Worm (Caenorhabditis elegans): ENCODE data around the gene str-232.

Gene str-232

ce11 chrV:16015652-16016051 lies at the start of gene str-232:
TSS of gene str-232 (minus strand) at chrV:16015752.
- TF ChIP-seq T23F11.4 (GFP tag; optimal IDR thresholded peaks at IDR 0.05) (no peak), ets-4 (tag; optimal IDR thresholded peaks at IDR 0.05) (no peak), tbx-2 (tag; optimal IDR thresholded peaks at IDR 0.05) (no peak), npax-4 (tag; optimal IDR thresholded peaks at IDR 0.05) (no peak), F13H6.1 (tag; optimal IDR thresholded peaks at IDR 0.05) (no peak), ceh-31 (tag; optimal IDR thresholded peaks at IDR 0.05) (no peak), zip-5 (tag; optimal IDR thresholded peaks at IDR 0.05) (no peak), ahr-1 (tag; optimal IDR thresholded peaks at IDR 0.05) (no peak)

ce11 chrV:16062788-16063187 lies 47.2 kb upstream of the str-232 start, which contains the start of gene F14H3.14:
TSS of gene F14H3.14 (minus strand) at chrV:16062888.
- TF ChIP-seq unc-86 (tag; optimal IDR thresholded peaks at IDR 0.05) (no peak), ceh-34 (tag; optimal IDR thresholded peaks at IDR 0.05) (no peak), C38D4.7 (GFP tag; optimal IDR thresholded peaks at IDR 0.05) (no peak), pax-1 (tag; optimal IDR thresholded peaks at IDR 0.05) (no peak), ama-1 (optimal IDR thresholded peaks at IDR 0.05) (no peak), F13H6.1 (tag; optimal IDR thresholded peaks at IDR 0.05) (no peak), fkh-10 (GFP tag; optimal IDR thresholded peaks at IDR 0.05) (no peak), ceh-30 (tag; optimal IDR thresholded peaks at IDR 0.05) (no peak), lim-6 (tag; optimal IDR thresholded peaks at IDR 0.05) (no peak), ceh-14 (tag; optimal IDR thresholded peaks at IDR 0.05) (no peak), elt-4 (tag; optimal IDR thresholded peaks at IDR 0.05) (no peak), nhr-11 (tag; optimal IDR thresholded peaks at IDR 0.05) (no peak), eyg-1 (tag; optimal IDR thresholded peaks at IDR 0.05) (no peak), rnt-1 (tag; optimal IDR thresholded peaks at IDR 0.05) (no peak), pros-1 (tag; optimal IDR thresholded peaks at IDR 0.05) (no peak)

ce11 chrV:16061993-16062392 lies 46.4 kb upstream of the str-232 start, which contains the start of gene fbxa-100:
TSS of gene fbxa-100 (minus strand) at chrV:16062093.
- TF ChIP-seq ref-2 (tag; optimal IDR thresholded peaks at IDR 0.05) (no peak), sox-2 (GFP tag; IDR thresholded peaks at IDR 0.05) (no peak), odd-2 (tag; optimal IDR thresholded peaks at IDR 0.05) (no peak), dve-1 (tag; optimal IDR thresholded peaks at IDR 0.05) (no peak), unc-3 (GFP tag; conservative IDR thresholded peaks at IDR 0.05) (no peak), unc-3 (tag; optimal IDR thresholded peaks at IDR 0.05) (no peak), sox-4 (tag; optimal IDR thresholded peaks at IDR 0.05) (no peak), nhr-11 (tag; optimal IDR thresholded peaks at IDR 0.05) (no peak), tbx-7 (tag; optimal IDR thresholded peaks at IDR 0.05) (no peak), hlh-30 (tag; optimal IDR thresholded peaks at IDR 0.05; ENCODE audit: insufficient read depth) (no peak), npax-4 (tag; optimal IDR thresholded peaks at IDR 0.05) (no peak), ceh-6 (GFP tag; optimal IDR thresholded peaks at IDR 0.05) (no peak), lin-11 (tag; optimal IDR thresholded peaks at IDR 0.05) (no peak), pag-3 (tag; optimal IDR thresholded peaks at IDR 0.05; ENCODE audit: borderline replicate concordance) (no peak)

- TF ChIP-seq ahr-1 (tag; optimal IDR thresholded peaks at IDR 0.05) (no peak), pat-9 (tag; optimal IDR thresholded peaks at IDR 0.05) (no peak), ref-2 (tag; optimal IDR thresholded peaks at IDR 0.05) (no peak), nfya-1 (tag; optimal IDR thresholded peaks at IDR 0.05) (no peak), ceh-22 (tag; optimal IDR thresholded peaks at IDR 0.05) (no peak), pqm-1 (tag; optimal IDR thresholded peaks at IDR 0.05) (no peak), ceh-48 (tag; optimal IDR thresholded peaks at IDR 0.05) (no peak), tbx-7 (tag; optimal IDR thresholded peaks at IDR 0.05) (no peak), pros-1 (tag; optimal IDR thresholded peaks at IDR 0.05) (no peak), pax-1 (tag; optimal IDR thresholded peaks at IDR 0.05) (no peak)
Measured at ce11 chrV:16060135-16060534, 44.6 kb upstream of the str-232 start, which contains the start of gene F14H3.15. TSS of gene F14H3.15 (minus strand) at chrV:16060235.
